Worm (Caenorhabditis elegans) whole organism, L2 larva: ENCODE data around the gene C52E4.12.

Source experiments
- C34F6.9 ChIP-seq: fragments of 150-350 bp; optimal IDR thresholded peaks from 2 replicates; lab custom pipeline; 2014; ENCODE audit warnings: missing biosample characterization, missing genetic modification characterization
- F13H6.1 ChIP-seq: sonication (generic microtip); optimal IDR thresholded peaks from 2 replicates; lab custom pipeline; 2016; ENCODE audit warnings: missing genetic modification characterization, missing compliant biosample characterization
- R02D3.7 ChIP-seq: fragments of 150-350 bp; optimal IDR thresholded peaks from 2 replicates; lab custom pipeline; 2014; ENCODE audit warnings: missing biosample characterization, missing genetic modification characterization
- Y55F3AM.14 ChIP-seq: fragments of 200-800 bp; sonication (Bioruptor generic); optimal IDR thresholded peaks from 2 replicates; lab custom pipeline; 2018; ENCODE audit warnings: mild to moderate bottlenecking, missing genetic modification characterization, missing compliant biosample characterization
- ZK546.5 ChIP-seq: sonication (generic microtip); optimal IDR thresholded peaks from 2 replicates; lab custom pipeline; 2017; ENCODE audit warnings: missing biosample characterization, missing genetic modification characterization
- alr-1 ChIP-seq: fragments of 150-350 bp; optimal IDR thresholded peaks from 2 replicates; lab custom pipeline; 2014; ENCODE audit warnings: missing biosample characterization, missing genetic modification characterization
- aly-2 ChIP-seq: fragments of 150-350 bp; optimal IDR thresholded peaks from 2 replicates; lab custom pipeline; 2014; ENCODE audit warnings: missing biosample characterization, missing genetic modification characterization
- ama-1 ChIP-seq: fragments of 150-350 bp; optimal IDR thresholded peaks from 2 replicates; lab custom pipeline; 2018; ENCODE audit warnings: inconsistent platforms
- blmp-1 ChIP-seq: sonication (generic microtip); optimal IDR thresholded peaks from 2 replicates; lab custom pipeline; 2017; ENCODE audit warnings: missing genetic modification characterization, mild to moderate bottlenecking, missing compliant biosample characterization, antibody characterized with exemption, moderate library complexity; ENCODE audit not compliant: insufficient read depth
- ceh-16 ChIP-seq: fragments of 150-350 bp; optimal IDR thresholded peaks from 2 replicates; lab custom pipeline; 2014; ENCODE audit warnings: missing biosample characterization, missing genetic modification characterization
- ceh-82 ChIP-seq: fragments of 150-350 bp; optimal IDR thresholded peaks from 2 replicates; lab custom pipeline; 2014; ENCODE audit warnings: missing biosample characterization, missing genetic modification characterization
- crh-2 ChIP-seq: sonication (generic microtip); optimal IDR thresholded peaks from 2 replicates; lab custom pipeline; 2017; ENCODE audit warnings: missing biosample characterization, missing genetic modification characterization
- dmd-4 ChIP-seq: sonication (generic microtip); optimal IDR thresholded peaks from 2 replicates; lab custom pipeline; 2017; ENCODE audit warnings: missing biosample characterization, missing genetic modification characterization
- egl-27 ChIP-seq: sonication (generic microtip); optimal IDR thresholded peaks from 3 replicates; lab custom pipeline; 2017; ENCODE audit warnings: missing biosample characterization, missing genetic modification reagents, missing genetic modification characterization
- elt-1 ChIP-seq: fragments of 150-350 bp; optimal IDR thresholded peaks from 2 replicates; lab custom pipeline; 2014; ENCODE audit warnings: missing biosample characterization, missing genetic modification characterization
- elt-3 ChIP-seq: sonication (generic microtip); optimal IDR thresholded peaks from 2 replicates; lab custom pipeline; 2017; ENCODE audit warnings: missing biosample characterization, missing genetic modification characterization
- fos-1 ChIP-seq: fragments of 150-350 bp; optimal IDR thresholded peaks from 2 replicates; lab custom pipeline; 2014; ENCODE audit warnings: missing biosample characterization, missing genetic modification characterization
- gmeb-1 ChIP-seq: fragments of 150-350 bp; optimal IDR thresholded peaks from 2 replicates; lab custom pipeline; 2014; ENCODE audit warnings: missing biosample characterization, missing genetic modification characterization
- lin-11 ChIP-seq: fragments of 150-350 bp; sonication (generic microtip); optimal IDR thresholded peaks from 2 replicates; lab custom pipeline; 2014; ENCODE audit warnings: missing biosample characterization, missing genetic modification characterization, inconsistent platforms, mixed read lengths
- lin-13 ChIP-seq: fragments of 150-350 bp; optimal IDR thresholded peaks from 2 replicates; lab custom pipeline; 2014; ENCODE audit warnings: missing biosample characterization, missing genetic modification reagents, missing genetic modification characterization
- lin-39 ChIP-seq: fragments of 150-350 bp; optimal IDR thresholded peaks from 2 replicates; lab custom pipeline; 2014; ENCODE audit warnings: missing biosample characterization, missing genetic modification reagents, missing genetic modification characterization
- lsy-2 ChIP-seq, 2 experiments: fragments of 150-350 bp in 1 of 2; sonication (generic microtip) in 1 of 2; optimal IDR thresholded peaks; 2 replicates each; lab custom pipeline; 2014 to 2017; ENCODE audit warnings: missing biosample characterization in 2 of 2, missing genetic modification characterization in 2 of 2
- mab-5 ChIP-seq: fragments of 150-350 bp; optimal IDR thresholded peaks from 2 replicates; lab custom pipeline; 2014; ENCODE audit warnings: missing biosample characterization, missing genetic modification characterization
- mbf-1 ChIP-seq: sonication (generic microtip); optimal IDR thresholded peaks from 2 replicates; lab custom pipeline; 2017; ENCODE audit warnings: missing biosample characterization, missing genetic modification characterization
- mdl-1 ChIP-seq, 2 experiments: fragments of 150-350 bp in 1 of 2; sonication (generic microtip) in 1 of 2; optimal IDR thresholded peaks; 2 replicates each; lab custom pipeline; 2017; ENCODE audit warnings: missing biosample characterization in 2 of 2, missing genetic modification characterization in 2 of 2
- nhr-10 ChIP-seq: sonication (generic microtip); optimal IDR thresholded peaks from 2 replicates; lab custom pipeline; 2017; ENCODE audit warnings: missing biosample characterization, missing genetic modification characterization
- nhr-11 ChIP-seq: fragments of 150-350 bp; optimal IDR thresholded peaks from 2 replicates; lab custom pipeline; 2014; ENCODE audit warnings: missing biosample characterization, missing genetic modification characterization
- nhr-12 ChIP-seq: fragments of 150-350 bp; optimal IDR thresholded peaks from 2 replicates; lab custom pipeline; 2014; ENCODE audit warnings: missing biosample characterization, missing genetic modification characterization
- nhr-129 ChIP-seq: fragments of 150-350 bp; optimal IDR thresholded peaks from 2 replicates; lab custom pipeline; 2014; ENCODE audit warnings: missing biosample characterization, missing genetic modification characterization
- nhr-21 ChIP-seq: fragments of 150-350 bp; optimal IDR thresholded peaks from 2 replicates; lab custom pipeline; 2014; ENCODE audit warnings: missing biosample characterization, missing genetic modification characterization
- nhr-23 ChIP-seq: fragments of 150-350 bp; optimal IDR thresholded peaks from 2 replicates; lab custom pipeline; 2014; ENCODE audit warnings: missing biosample characterization, missing genetic modification reagents, missing genetic modification characterization
- nhr-237 ChIP-seq: fragments of 150-350 bp; optimal IDR thresholded peaks from 2 replicates; lab custom pipeline; 2014; ENCODE audit warnings: missing biosample characterization, missing genetic modification characterization
- nhr-25 ChIP-seq: fragments of 150-350 bp; sonication (generic microtip); optimal IDR thresholded peaks from 3 replicates; lab custom pipeline; 2014; ENCODE audit warnings: missing biosample characterization, missing genetic modification characterization
- nhr-6 ChIP-seq: fragments of 150-350 bp; optimal IDR thresholded peaks from 2 replicates; lab custom pipeline; 2014; ENCODE audit warnings: missing biosample characterization, missing genetic modification characterization
- nhr-77 ChIP-seq: fragments of 150-350 bp; optimal IDR thresholded peaks from 2 replicates; lab custom pipeline; 2014; ENCODE audit warnings: missing biosample characterization, missing genetic modification characterization
- peb-1 ChIP-seq: fragments of 150-350 bp; optimal IDR thresholded peaks from 2 replicates; lab custom pipeline; 2014; ENCODE audit warnings: missing biosample characterization, missing genetic modification characterization
- sem-4 ChIP-seq: fragments of 150-350 bp; optimal IDR thresholded peaks from 2 replicates; lab custom pipeline; 2014; ENCODE audit warnings: missing biosample characterization, missing genetic modification reagents, missing genetic modification characterization
- skn-1 ChIP-seq: sonication (generic microtip); optimal IDR thresholded peaks from 2 replicates; lab custom pipeline; 2017; ENCODE audit warnings: missing biosample characterization, missing genetic modification characterization
- sma-3 ChIP-seq: sonication (generic microtip); optimal IDR thresholded peaks from 2 replicates; lab custom pipeline; 2016; ENCODE audit warnings: missing genetic modification reagents, missing genetic modification characterization, missing compliant biosample characterization
- sma-9 ChIP-seq, 2 experiments: fragments of 150-350 bp in 1 of 2; sonication (generic microtip) in 1 of 2; optimal IDR thresholded peaks; 2 replicates each; lab custom pipeline; 2014 to 2016; ENCODE audit warnings: missing genetic modification characterization in 2 of 2, mild to moderate bottlenecking in 1 of 2, missing biosample characterization in 1 of 2, missing compliant biosample characterization in 1 of 2, missing genetic modification reagents in 1 of 2, moderate library complexity in 1 of 2
- snpc-4 ChIP-seq: fragments of 150-350 bp; optimal IDR thresholded peaks from 2 replicates; lab custom pipeline; 2014; ENCODE audit warnings: missing biosample characterization, missing genetic modification characterization
- unc-39 ChIP-seq: fragments of 150-350 bp; optimal IDR thresholded peaks from 2 replicates; lab custom pipeline; 2014; ENCODE audit warnings: missing biosample characterization, missing genetic modification characterization
- unc-55 ChIP-seq: fragments of 150-350 bp; sonication (generic microtip); optimal IDR thresholded peaks from 3 replicates; lab custom pipeline; 2014; ENCODE audit warnings: missing biosample characterization, missing genetic modification reagents, missing genetic modification characterization
- unc-62 ChIP-seq: fragments of 150-350 bp; optimal IDR thresholded peaks from 2 replicates; lab custom pipeline; 2014; ENCODE audit warnings: missing biosample characterization, missing genetic modification reagents, missing genetic modification characterization
- zag-1 ChIP-seq: fragments of 150-350 bp; optimal IDR thresholded peaks from 2 replicates; lab custom pipeline; 2014; ENCODE audit warnings: missing biosample characterization, missing genetic modification characterization
- ztf-1 ChIP-seq: fragments of 200-800 bp; sonication (Bioruptor generic); conservative IDR thresholded peaks from 2 replicates; pipeline ENCODE4 v1.3.6; 2022; ENCODE audit warnings: missing genetic modification characterization, missing compliant biosample characterization
- ztf-11 ChIP-seq: sonication (generic microtip); optimal IDR thresholded peaks from 2 replicates; lab custom pipeline; 2017; ENCODE audit warnings: missing biosample characterization, missing genetic modification characterization
- ztf-4 ChIP-seq: fragments of 150-350 bp; optimal IDR thresholded peaks from 2 replicates; lab custom pipeline; 2014; ENCODE audit warnings: missing biosample characterization, missing genetic modification characterization

Gene C52E4.12

DNA sequence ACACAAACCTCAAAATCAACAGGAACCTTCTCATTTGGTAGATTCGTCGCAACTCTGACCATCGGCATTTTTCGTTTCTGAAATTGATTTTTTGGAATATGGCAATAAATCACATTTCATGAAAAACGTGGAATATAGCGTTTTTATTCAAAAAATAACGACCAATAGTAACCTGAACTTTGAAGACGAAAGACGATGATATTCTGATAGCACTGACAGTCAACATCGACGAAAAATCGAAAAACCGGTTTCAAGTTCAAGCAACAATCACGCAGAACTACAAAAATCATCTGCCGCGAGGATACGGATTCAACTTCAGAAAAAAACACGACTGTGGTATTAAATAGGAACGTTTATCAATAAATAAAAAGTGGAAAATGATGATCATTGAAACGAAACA is 17.8 kb upstream of the C52E4.12 start, which contains the start of gene mif-2:
mif-2 (minus strand) TSS at position 281 of the 400 bp plus-strand sequence.
- TF ChIP-seq nhr-21 (tag; lab: Kevin White, UChicago) (peak; percentile 3), lin-13 (GFP tag; lab: Kevin White, UChicago) (peak; percentile 5), nhr-25 (tag; lab: Kevin White, UChicago) (peak; percentile 10), unc-62 (GFP tag; lab: Kevin White, UChicago) (no peak), Y55F3AM.14 (GFP tag; lab: Kevin White, UChicago) (no peak), dmd-4 (no peak), nhr-6 (tag; lab: Kevin White, UChicago) (no peak), ztf-1 (GFP tag; lab: Robert Waterston, UW) (no peak), blmp-1 (tag; lab: Kevin White, UChicago) (no peak), crh-2 (tag; lab: Kevin White, UChicago) (peak; percentile 4), nhr-237 (tag; lab: Kevin White, UChicago) (no peak)
- TF ChIP-seq, all 48 proteins: peak for 4

DNA sequence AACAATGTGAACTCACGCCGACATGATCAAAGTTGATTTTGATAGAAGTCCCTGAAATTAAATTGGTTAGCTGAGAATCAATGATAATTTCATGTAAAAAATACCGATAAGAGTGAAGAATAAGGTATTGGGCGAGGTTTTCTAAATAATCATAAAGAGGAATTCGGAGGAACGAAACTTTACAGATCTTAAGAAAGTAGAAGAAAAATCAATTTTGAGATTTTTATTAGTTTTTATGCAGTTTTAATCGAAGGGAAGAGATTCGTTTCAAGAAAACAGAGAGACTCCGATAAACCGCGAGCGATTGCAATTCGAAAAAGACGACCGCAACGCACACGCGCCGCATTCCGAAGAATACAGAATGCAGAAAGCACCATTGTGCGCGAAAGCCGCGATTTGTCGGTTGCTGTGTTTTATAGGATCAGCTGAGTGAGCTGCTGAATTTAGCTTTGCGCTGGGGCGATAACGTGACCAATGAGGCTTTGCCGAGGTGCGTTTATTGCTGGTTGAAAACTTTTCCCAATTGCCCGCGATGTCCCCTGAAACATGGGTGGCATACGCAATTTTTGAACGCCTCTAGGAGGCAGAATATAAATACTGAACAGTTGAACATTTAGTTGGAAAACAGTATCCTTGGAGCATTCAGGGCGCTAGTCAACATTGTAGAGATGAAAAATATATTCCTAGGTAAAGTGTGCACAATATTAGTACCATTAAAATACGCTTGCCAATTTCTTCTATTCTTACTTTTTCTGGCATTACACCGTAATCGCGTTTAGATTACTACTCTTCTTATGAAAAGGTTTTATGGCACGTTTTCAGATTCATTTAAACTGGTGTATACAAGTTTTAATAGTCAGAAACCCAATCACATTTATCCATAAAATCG is 16.0 kb upstream of the C52E4.12 start, which contains the start of gene snr-4:
snr-4 (minus strand) TSS at position 51 of the 889 bp plus-strand sequence.
- TF ChIP-seq crh-2 (tag; lab: Kevin White, UChicago), result peak; percentile 96
- TF ChIP-seq peb-1 (tag; lab: Kevin White, UChicago), result peak; percentile 76
- peak; percentile 92 for TF ChIP-seq C34F6.9 (tag; lab: Kevin White, UChicago)
- no peak for TF ChIP-seq lin-39
- peak; percentile 80 for TF ChIP-seq mab-5 (tag; lab: Kevin White, UChicago)
- TF ChIP-seq elt-3 (tag; lab: Kevin White, UChicago), result no peak
- peak; percentile 94 for TF ChIP-seq lin-13 (GFP tag; lab: Kevin White, UChicago)
- TF ChIP-seq ztf-11, result peak; percentile 11
- TF ChIP-seq nhr-237 (tag; lab: Kevin White, UChicago), result peak; percentile 81
- TF ChIP-seq F13H6.1 (tag; lab: Kevin White, UChicago), result peak; percentile 93
- TF ChIP-seq mbf-1 (tag; lab: Kevin White, UChicago), result no peak
- TF ChIP-seq lin-11 (tag; lab: Kevin White, UChicago), result peak; percentile 93
- TF ChIP-seq R02D3.7 (tag; lab: Kevin White, UChicago), result peak; percentile 29
- no peak for TF ChIP-seq unc-62 (GFP tag; lab: Kevin White, UChicago)
- no peak for TF ChIP-seq elt-1
- peak; percentile 78 for TF ChIP-seq nhr-77 (tag; lab: Kevin White, UChicago)
- peak; percentile 75 for TF ChIP-seq nhr-11 (tag; lab: Kevin White, UChicago)
- peak; percentile 94 for TF ChIP-seq nhr-129
- peak; percentile 86 for TF ChIP-seq sem-4 (tag; lab: Kevin White, UChicago)
- peak; percentile 83 for TF ChIP-seq ceh-82 (tag; lab: Kevin White, UChicago)
- no peak for TF ChIP-seq nhr-6 (tag; lab: Kevin White, UChicago)
- TF ChIP-seq ceh-16 (tag; lab: Kevin White, UChicago), result peak; percentile 60
- TF ChIP-seq nhr-21 (tag; lab: Kevin White, UChicago), result peak; percentile 96
- TF ChIP-seq blmp-1 (tag; lab: Kevin White, UChicago), result peak; percentile 77
- peak; percentile 80 to 86 for TF ChIP-seq mdl-1 (tag; optimal IDR thresholded peaks at IDR 0.05; lab: Kevin White, UChicago)
- peak; percentile 95 for TF ChIP-seq ama-1 (lab: Kevin White, UChicago)
- TF ChIP-seq egl-27 (tag; lab: Kevin White, UChicago), result peak; percentile 79
- TF ChIP-seq lsy-2 (tag; optimal IDR thresholded peaks at IDR 0.05; lab: Kevin White, UChicago), result peak; percentile 86 to 91
- TF ChIP-seq snpc-4 (tag; lab: Kevin White, UChicago), result peak; percentile 100
- TF ChIP-seq skn-1 (tag; lab: Kevin White, UChicago), result no peak
- TF ChIP-seq Y55F3AM.14 (GFP tag; lab: Kevin White, UChicago), result peak; percentile 90
- TF ChIP-seq aly-2 (tag; lab: Kevin White, UChicago), result no peak
- TF ChIP-seq nhr-10 (tag; lab: Kevin White, UChicago), result peak; percentile 56
- no peak for TF ChIP-seq nhr-12
- no peak for TF ChIP-seq unc-39 (tag; lab: Kevin White, UChicago)
- no peak for TF ChIP-seq alr-1 (tag; lab: Kevin White, UChicago)
- TF ChIP-seq ztf-4 (tag; lab: Kevin White, UChicago), result peak; percentile 84
- TF ChIP-seq sma-9 (GFP tag; optimal IDR thresholded peaks at IDR 0.05; lab: Kevin White, UChicago), result peak; percentile 96
- no peak for TF ChIP-seq sma-9 (tag; optimal IDR thresholded peaks at IDR 0.05; lab: Kevin White, UChicago)
- TF ChIP-seq fos-1 (tag; lab: Kevin White, UChicago), result peak; percentile 90
- no peak for TF ChIP-seq dmd-4
- TF ChIP-seq ZK546.5 (tag; lab: Kevin White, UChicago), result peak; percentile 49
- TF ChIP-seq gmeb-1 (tag; lab: Kevin White, UChicago), result peak; percentile 89
- peak; percentile 84 for TF ChIP-seq nhr-25 (tag; lab: Kevin White, UChicago)
- TF ChIP-seq ztf-1 (GFP tag; lab: Robert Waterston, UW), result 0 out of 2 replicates have a peak, but pooled peaks have one; percentile 45
- TF ChIP-seq zag-1, result peak; percentile 91
- peak; percentile 95 for TF ChIP-seq sma-3
- TF ChIP-seq unc-55 (GFP tag; lab: Kevin White, UChicago), result peak; percentile 90
- TF ChIP-seq nhr-23 (tag; lab: Kevin White, UChicago), result no peak
